Fruit fly (Drosophila melanogaster): Measurements from ENCODE around the gene PH4alphaMP.

DNA sequence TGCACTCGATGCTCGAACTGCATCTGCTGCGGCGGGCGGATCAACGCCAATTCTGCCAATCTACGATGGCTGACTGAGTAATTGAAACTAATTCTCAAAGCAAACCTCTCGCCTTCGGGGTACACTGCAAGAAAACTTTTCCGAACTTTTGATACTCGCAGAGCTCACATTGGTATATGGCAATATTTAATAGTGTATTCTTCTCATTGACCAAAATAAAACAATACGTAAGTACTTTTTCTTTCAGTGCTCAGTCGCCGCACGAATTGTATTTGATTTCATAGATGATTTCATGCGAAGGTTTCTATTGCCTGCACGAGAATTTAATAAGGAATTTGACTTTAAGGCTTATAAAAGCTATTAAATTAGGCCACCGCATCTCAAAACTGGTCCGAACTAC is 29.7 kb upstream of the PH4alphaMP start:
- TF ChIP-seq usp (GFP tag; optimal IDR thresholded peaks at IDR 0.05) (no peak), pan (optimal IDR thresholded peaks at IDR 0.05) (no peak), CG8478 (optimal IDR thresholded peaks at IDR 0.05) (no peak), Dll (optimal IDR thresholded peaks at IDR 0.05) (no peak), psq (optimal IDR thresholded peaks at IDR 0.05) (no peak), EcR (GFP tag; optimal IDR thresholded peaks at IDR 0.05) (no peak)

Data from whole organism.